Worm (Caenorhabditis elegans) whole organism, L1 larva: ENCODE measurements around the gene C07G2.5.

Experiments
- C04F5.9 ChIP-seq: sonication (generic microtip); optimal IDR thresholded peaks from 2 replicates; lab custom pipeline; 2016; ENCODE audit warnings: missing genetic modification characterization, missing compliant biosample characterization
- C16A3.4 ChIP-seq: fragments of 150-350 bp; optimal IDR thresholded peaks from 2 replicates; lab custom pipeline; 2014; ENCODE audit warnings: missing biosample characterization, missing genetic modification characterization
- C34B4.2 ChIP-seq: sonication (generic microtip); optimal IDR thresholded peaks from 2 replicates; lab custom pipeline; 2017; ENCODE audit warnings: mild to moderate bottlenecking, missing genetic modification characterization, missing compliant biosample characterization
- F16B12.6 ChIP-seq: fragments of 150-350 bp; optimal IDR thresholded peaks from 2 replicates; lab custom pipeline; 2014; ENCODE audit warnings: missing biosample characterization, missing genetic modification characterization
- aha-1 ChIP-seq: fragments of 150-350 bp; optimal IDR thresholded peaks from 2 replicates; lab custom pipeline; 2014; ENCODE audit warnings: missing biosample characterization, missing genetic modification characterization
- alr-1 ChIP-seq: fragments of 200-800 bp; sonication (Bioruptor generic); optimal IDR thresholded peaks from 2 replicates; lab custom pipeline; 2018; ENCODE audit warnings: borderline replicate concordance, mild to moderate bottlenecking, missing genetic modification characterization, missing compliant biosample characterization
- ama-1 ChIP-seq: fragments of 150-350 bp; optimal IDR thresholded peaks from 2 replicates; lab custom pipeline; 2014
- ceh-8 ChIP-seq: fragments of 200-800 bp; sonication (Bioruptor generic); optimal IDR thresholded peaks from 2 replicates; lab custom pipeline; 2018; ENCODE audit warnings: mild to moderate bottlenecking, missing genetic modification characterization, moderate library complexity, missing compliant biosample characterization
- ceh-82 ChIP-seq, 3 experiments: fragments of 150-350 bp in 1 of 3; sonication (generic microtip) in 2 of 3; optimal IDR thresholded peaks; 2 replicates each; lab custom pipeline; 2014 to 2017; ENCODE audit warnings: missing biosample characterization in 3 of 3, missing genetic modification characterization in 3 of 3
- ceh-88 ChIP-seq: fragments of 200-800 bp; sonication (Bioruptor generic); IDR thresholded peaks from 2 replicates; pipeline ENCODE4 v1.3.6; 2022; ENCODE audit warnings: missing genetic modification characterization, missing compliant biosample characterization
- ces-1 ChIP-seq: fragments of 150-350 bp; optimal IDR thresholded peaks from 2 replicates; lab custom pipeline; 2014; ENCODE audit warnings: missing biosample characterization, missing genetic modification reagents, missing genetic modification characterization
- dpl-1 ChIP-seq, 3 experiments: fragments of 150-350 bp in 2 of 3; sonication (generic microtip) in 1 of 3; optimal IDR thresholded peaks; 2 replicates each; lab custom pipeline; 2014 to 2017; ENCODE audit warnings: missing biosample characterization in 3 of 3, missing genetic modification characterization in 3 of 3, missing genetic modification reagents in 3 of 3
- dsc-1 ChIP-seq: sonication (generic microtip); optimal IDR thresholded peaks from 2 replicates; lab custom pipeline; 2016; ENCODE audit warnings: mild to moderate bottlenecking, missing genetic modification characterization, missing compliant biosample characterization
- efl-3 ChIP-seq: fragments of 200-800 bp; sonication (Bioruptor generic); optimal IDR thresholded peaks from 2 replicates; lab custom pipeline; 2018; ENCODE audit warnings: mild to moderate bottlenecking, missing genetic modification characterization, missing compliant biosample characterization
- egl-27 ChIP-seq, 2 experiments: fragments of 150-350 bp in 1 of 2; sonication (generic microtip); optimal IDR thresholded peaks; 3 replicates each; lab custom pipeline; 2017 to 2018; ENCODE audit warnings: missing biosample characterization in 2 of 2, missing genetic modification characterization in 2 of 2, missing genetic modification reagents in 2 of 2
- elt-3 ChIP-seq, 6 experiments: fragments of 150-350 bp in 1 of 6; sonication (generic microtip); optimal IDR thresholded peaks; 2 replicates each; lab custom pipeline; 2017 to 2018; ENCODE audit warnings: missing biosample characterization in 6 of 6, missing genetic modification characterization in 6 of 6, inconsistent platforms in 1 of 6
- fkh-10 ChIP-seq: sonication (generic microtip); optimal IDR thresholded peaks from 2 replicates; lab custom pipeline; 2017; ENCODE audit warnings: missing biosample characterization, missing genetic modification reagents, missing genetic modification characterization
- fkh-8 ChIP-seq: sonication (generic microtip); optimal IDR thresholded peaks from 2 replicates; lab custom pipeline; 2016; ENCODE audit warnings: mild to moderate bottlenecking, missing genetic modification characterization, missing compliant biosample characterization
- hpl-2 ChIP-seq: fragments of 150-350 bp; optimal IDR thresholded peaks from 2 replicates; lab custom pipeline; 2014; ENCODE audit warnings: missing biosample characterization, missing genetic modification reagents, missing genetic modification characterization
- isw-1 ChIP-seq: fragments of 200-800 bp; sonication (Bioruptor generic); IDR thresholded peaks from 2 replicates; pipeline ENCODE4 v1.3.6; 2022; ENCODE audit warnings: missing genetic modification characterization, missing compliant biosample characterization
- lin-14 ChIP-seq: fragments of 200-800 bp; sonication (Bioruptor generic); optimal IDR thresholded peaks from 2 replicates; lab custom pipeline; 2018; ENCODE audit warnings: mild to moderate bottlenecking, missing genetic modification characterization, moderate library complexity, missing compliant biosample characterization
- lin-35 ChIP-seq, 2 experiments: fragments of 150-350 bp; optimal IDR thresholded peaks; 2 replicates each; lab custom pipeline; 2014; ENCODE audit warnings: missing biosample characterization in 2 of 2, missing genetic modification characterization in 2 of 2, missing genetic modification reagents in 2 of 2
- mdl-1 ChIP-seq, 2 experiments: fragments of 150-350 bp; optimal IDR thresholded peaks; 2 replicates each; lab custom pipeline; 2014 to 2017; ENCODE audit warnings: missing biosample characterization in 2 of 2, missing genetic modification characterization in 2 of 2, inconsistent platforms in 1 of 2
- mef-2 ChIP-seq: fragments of 150-350 bp; optimal IDR thresholded peaks from 2 replicates; lab custom pipeline; 2014; ENCODE audit warnings: missing biosample characterization, missing genetic modification characterization
- nhr-11 ChIP-seq: fragments of 150-350 bp; optimal IDR thresholded peaks from 2 replicates; lab custom pipeline; 2014; ENCODE audit warnings: missing biosample characterization, missing genetic modification characterization
- nhr-19 ChIP-seq: fragments of 200-800 bp; sonication (Bioruptor generic); conservative IDR thresholded peaks from 2 replicates; pipeline ENCODE4 v1.3.6; 2022; ENCODE audit warnings: missing genetic modification characterization, missing compliant biosample characterization
- nhr-20 ChIP-seq: sonication (generic microtip); optimal IDR thresholded peaks from 2 replicates; lab custom pipeline; 2016; ENCODE audit warnings: mild to moderate bottlenecking, missing genetic modification characterization, missing compliant biosample characterization
- nhr-28 ChIP-seq: fragments of 150-350 bp; optimal IDR thresholded peaks from 2 replicates; lab custom pipeline; 2014; ENCODE audit warnings: missing biosample characterization, missing genetic modification characterization
- nhr-47 ChIP-seq: sonication (generic microtip); optimal IDR thresholded peaks from 2 replicates; lab custom pipeline; 2016; ENCODE audit warnings: mild to moderate bottlenecking, missing genetic modification characterization, moderate library complexity, missing compliant biosample characterization
- nhr-71 ChIP-seq: sonication (generic microtip); optimal IDR thresholded peaks from 2 replicates; lab custom pipeline; 2016; ENCODE audit warnings: mild to moderate bottlenecking, missing genetic modification characterization, moderate library complexity, missing compliant biosample characterization
- nhr-76 ChIP-seq: sonication (generic microtip); optimal IDR thresholded peaks from 2 replicates; lab custom pipeline; 2017; ENCODE audit warnings: missing biosample characterization, missing genetic modification characterization
- nhr-77 ChIP-seq: fragments of 150-350 bp; optimal IDR thresholded peaks from 2 replicates; lab custom pipeline; 2014; ENCODE audit warnings: missing biosample characterization, missing genetic modification characterization
- nhr-90 ChIP-seq: sonication (generic microtip); optimal IDR thresholded peaks from 2 replicates; lab custom pipeline; 2016; ENCODE audit warnings: mild to moderate bottlenecking, missing genetic modification characterization, missing compliant biosample characterization; ENCODE audit not compliant: poor library complexity
- pax-3 ChIP-seq: fragments of 200-800 bp; sonication (Bioruptor generic); optimal IDR thresholded peaks from 2 replicates; lab custom pipeline; 2018; ENCODE audit warnings: mild to moderate bottlenecking, missing genetic modification characterization, moderate library complexity, missing compliant biosample characterization
- rnt-1 ChIP-seq: sonication (generic microtip); optimal IDR thresholded peaks from 2 replicates; lab custom pipeline; 2016; ENCODE audit warnings: mild to moderate bottlenecking, missing genetic modification characterization, moderate library complexity, missing compliant biosample characterization
- snu-23 ChIP-seq: sonication (generic microtip); optimal IDR thresholded peaks from 2 replicates; lab custom pipeline; 2016; ENCODE audit warnings: missing genetic modification characterization, missing compliant biosample characterization
- sox-4 ChIP-seq: sonication (generic microtip); optimal IDR thresholded peaks from 2 replicates; lab custom pipeline; 2016; ENCODE audit warnings: missing genetic modification characterization, missing compliant biosample characterization
- sptf-1 ChIP-seq: fragments of 150-350 bp; optimal IDR thresholded peaks from 2 replicates; lab custom pipeline; 2014; ENCODE audit warnings: missing biosample characterization, missing genetic modification characterization
- swsn-7 ChIP-seq: sonication (generic microtip); optimal IDR thresholded peaks from 2 replicates; lab custom pipeline; 2016; ENCODE audit warnings: missing genetic modification characterization, missing compliant biosample characterization
- tbx-2 ChIP-seq: sonication (generic microtip); optimal IDR thresholded peaks from 2 replicates; lab custom pipeline; 2016; ENCODE audit warnings: missing genetic modification characterization, missing compliant biosample characterization
- zip-4 ChIP-seq: fragments of 200-800 bp; sonication (Bioruptor generic); optimal IDR thresholded peaks from 2 replicates; lab custom pipeline; 2018; ENCODE audit warnings: mild to moderate bottlenecking, missing genetic modification characterization, moderate library complexity, missing compliant biosample characterization
- ztf-11 ChIP-seq, 2 experiments: sonication (generic microtip); optimal IDR thresholded peaks; 2 replicates each; lab custom pipeline; 2016 to 2017; ENCODE audit warnings: missing genetic modification characterization in 2 of 2, missing biosample characterization in 1 of 2, missing compliant biosample characterization in 1 of 2
- ztf-4 ChIP-seq: fragments of 150-350 bp; optimal IDR thresholded peaks from 2 replicates; lab custom pipeline; 2014; ENCODE audit warnings: missing biosample characterization, missing genetic modification characterization

Gene C07G2.5

ce11 chrIII:4505726-4506125 is 6.9 kb upstream of the C07G2.5 start (continued):
- TF ChIP-seq elt-3 (tag; optimal IDR thresholded peaks at IDR 0.05; lab: Kevin White, UChicago) (no peak), sptf-1 (tag; lab: Kevin White, UChicago) (no peak), mdl-1 (tag; optimal IDR thresholded peaks at IDR 0.05; lab: Kevin White, UChicago) (peak in 1 of 2 experiments; percentile 49), dpl-1 (GFP tag; optimal IDR thresholded peaks at IDR 0.05; lab: Kevin White, UChicago) (peak in 1 of 3 experiments; percentile 0), rnt-1 (tag; lab: Kevin White, UChicago) (no peak), ztf-11 (tag; optimal IDR thresholded peaks at IDR 0.05; lab: Kevin White, UChicago) (no peak), nhr-47 (tag; lab: Kevin White, UChicago) (peak; percentile 58), zip-4 (GFP tag; lab: Kevin White, UChicago) (no peak), aha-1 (tag; lab: Kevin White, UChicago) (no peak), C16A3.4 (no peak), fkh-8 (peak; percentile 64), F16B12.6 (tag; lab: Kevin White, UChicago) (no peak), snu-23 (GFP tag; lab: Kevin White, UChicago) (peak; percentile 32), nhr-76 (tag; lab: Kevin White, UChicago) (no peak), mef-2 (tag; lab: Kevin White, UChicago) (no peak), tbx-2 (tag; lab: Kevin White, UChicago) (peak; percentile 68), sox-4 (tag; lab: Kevin White, UChicago) (no peak), lin-35 (GFP tag; optimal IDR thresholded peaks at IDR 0.05; lab: Kevin White, UChicago) (peak in 1 of 2 experiments; percentile 34), ces-1 (GFP tag; lab: Kevin White, UChicago) (peak; percentile 36), nhr-11 (tag; lab: Kevin White, UChicago) (no peak), fkh-10 (peak; percentile 60), isw-1 (GFP tag; lab: Robert Waterston, UW) (no peak), ceh-88 (GFP tag; lab: Robert Waterston, UW) (no peak), C34B4.2 (tag; lab: Kevin White, UChicago) (no peak), hpl-2 (GFP tag; lab: Kevin White, UChicago) (no peak), nhr-28 (no peak), C04F5.9 (no peak), ceh-82 (tag; optimal IDR thresholded peaks at IDR 0.05; lab: Kevin White, UChicago) (peak in 1 of 3 experiments; percentile 39), egl-27 (tag; optimal IDR thresholded peaks at IDR 0.05; lab: Kevin White, UChicago) (no peak), nhr-77 (tag; lab: Kevin White, UChicago) (no peak), nhr-71 (tag; lab: Kevin White, UChicago) (peak; percentile 26), pax-3 (tag; lab: Kevin White, UChicago) (no peak), alr-1 (tag; lab: Kevin White, UChicago) (no peak), efl-3 (GFP tag; lab: Kevin White, UChicago) (no peak), ama-1 (no peak), swsn-7 (tag; lab: Kevin White, UChicago) (peak; percentile 36), ztf-4 (tag; lab: Kevin White, UChicago) (no peak), ceh-8 (GFP tag; lab: Kevin White, UChicago) (peak; percentile 7), nhr-19 (GFP tag; lab: Robert Waterston, UW) (no peak), nhr-20 (tag; lab: Kevin White, UChicago) (no peak), lin-14 (GFP tag; lab: Kevin White, UChicago) (peak; percentile 91), nhr-90 (tag; lab: Kevin White, UChicago) (no peak), dsc-1 (tag; lab: Kevin White, UChicago) (peak; percentile 81)
- TF ChIP-seq, all 84 proteins: peak for 23
